Worm (Caenorhabditis elegans): ENCODE measurements around the gene cnc-5.

cnc-5 gene

ce11 chrV:1422269-1422668 is 22.9 kb upstream of the cnc-5 start:
- TF ChIP-seq unc-42 (tag; optimal IDR thresholded peaks at IDR 0.05) (peak; percentile 29), ceh-9 (tag; optimal IDR thresholded peaks at IDR 0.05) (no peak)

ce11 chrV:1423338-1423737 is 21.8 kb upstream of the cnc-5 start:
- TF ChIP-seq unc-55 (GFP tag; optimal IDR thresholded peaks at IDR 0.05) = no peak
- TF ChIP-seq dve-1 (tag; optimal IDR thresholded peaks at IDR 0.05) = peak; percentile 79

ce11 chrV:1425595-1425994 is 19.6 kb upstream of the cnc-5 start, which contains the start of gene R12A1.3:
TSS of gene R12A1.3 (minus strand) at chrV:1425794.
- TF ChIP-seq K09A11.1 (tag; optimal IDR thresholded peaks at IDR 0.05; ENCODE audit: insufficient read depth) (no peak), mec-3 (tag; optimal IDR thresholded peaks at IDR 0.05; ENCODE audit: borderline replicate concordance) (peak; percentile 52)

ce11 chrV:1431702-1432187 is 13.4 kb upstream of the cnc-5 start, which contains the start of gene ges-1:
TSS of gene ges-1 (minus strand) at chrV:1432137.
- no peak for TF ChIP-seq elt-2 (tag; optimal IDR thresholded peaks at IDR 0.05)
- TF ChIP-seq ceh-30 (tag; optimal IDR thresholded peaks at IDR 0.05) = no peak
- TF ChIP-seq F13H6.1 (tag; optimal IDR thresholded peaks at IDR 0.05) = no peak
- TF ChIP-seq ets-4 (tag; optimal IDR thresholded peaks at IDR 0.05) = no peak
- TF ChIP-seq gmeb-2 (tag; optimal IDR thresholded peaks at IDR 0.05) = no peak
- TF ChIP-seq che-1 (tag; optimal IDR thresholded peaks at IDR 0.05) = no peak
- no peak for TF ChIP-seq unc-42 (tag; optimal IDR thresholded peaks at IDR 0.05)
- TF ChIP-seq ceh-24 (tag; optimal IDR thresholded peaks at IDR 0.05) = no peak
- TF ChIP-seq nhr-232 (tag; optimal IDR thresholded peaks at IDR 0.05) = no peak
- no peak for TF ChIP-seq ceh-34 (tag; optimal IDR thresholded peaks at IDR 0.05)
- no peak for TF ChIP-seq sox-2 (GFP tag; IDR thresholded peaks at IDR 0.05)
- no peak for TF ChIP-seq pat-9 (tag; optimal IDR thresholded peaks at IDR 0.05)

- TF ChIP-seq nfya-1 (tag; optimal IDR thresholded peaks at IDR 0.05) = no peak
- peak; percentile 75 for TF ChIP-seq elt-2 (tag; optimal IDR thresholded peaks at IDR 0.05)
These were observed 12.4 kb upstream of the cnc-5 start for ce11 chrV:1432500-1433418.

DNA sequence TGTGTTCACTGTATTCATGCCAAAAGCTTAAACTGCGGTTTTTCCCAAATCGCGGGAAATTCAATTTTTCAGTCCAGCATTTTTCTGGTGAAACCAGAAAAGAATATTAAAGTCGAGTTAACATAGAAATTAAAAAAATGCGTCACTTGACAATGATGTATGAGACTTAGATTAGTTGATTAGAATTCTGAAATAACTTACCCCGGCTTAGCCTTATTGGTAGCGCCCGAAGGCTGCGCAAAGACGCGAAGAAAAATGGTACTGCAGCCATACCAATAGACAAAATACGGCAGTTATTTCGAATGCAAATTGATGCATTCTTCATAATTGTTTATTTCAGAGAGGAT is 11.8 kb upstream of the cnc-5 start:
- TF ChIP-seq ceh-9 (tag; optimal IDR thresholded peaks at IDR 0.05) = no peak
- no peak for TF ChIP-seq nfya-1 (tag; optimal IDR thresholded peaks at IDR 0.05)
- TF ChIP-seq tbx-2 (tag; optimal IDR thresholded peaks at IDR 0.05) = no peak
- TF ChIP-seq ceh-2 (tag; optimal IDR thresholded peaks at IDR 0.05) = no peak
- no peak for TF ChIP-seq ceh-34 (tag; optimal IDR thresholded peaks at IDR 0.05)
- no peak for TF ChIP-seq C08G9.2 (tag; optimal IDR thresholded peaks at IDR 0.05)
- no peak for TF ChIP-seq pax-1 (tag; optimal IDR thresholded peaks at IDR 0.05)
- TF ChIP-seq ceh-30 (tag; optimal IDR thresholded peaks at IDR 0.05) = no peak
- TF ChIP-seq tbx-7 (tag; optimal IDR thresholded peaks at IDR 0.05) = no peak
- no peak for TF ChIP-seq lin-11 (tag; optimal IDR thresholded peaks at IDR 0.05)
- TF ChIP-seq ceh-31 (tag; optimal IDR thresholded peaks at IDR 0.05) = no peak
- TF ChIP-seq fkh-6 (tag; optimal IDR thresholded peaks at IDR 0.05) = no peak
- no peak for TF ChIP-seq ama-1 (optimal IDR thresholded peaks at IDR 0.05)
- no peak for TF ChIP-seq lim-6 (tag; optimal IDR thresholded peaks at IDR 0.05)
- TF ChIP-seq sox-2 (GFP tag; IDR thresholded peaks at IDR 0.05) = no peak

DNA sequence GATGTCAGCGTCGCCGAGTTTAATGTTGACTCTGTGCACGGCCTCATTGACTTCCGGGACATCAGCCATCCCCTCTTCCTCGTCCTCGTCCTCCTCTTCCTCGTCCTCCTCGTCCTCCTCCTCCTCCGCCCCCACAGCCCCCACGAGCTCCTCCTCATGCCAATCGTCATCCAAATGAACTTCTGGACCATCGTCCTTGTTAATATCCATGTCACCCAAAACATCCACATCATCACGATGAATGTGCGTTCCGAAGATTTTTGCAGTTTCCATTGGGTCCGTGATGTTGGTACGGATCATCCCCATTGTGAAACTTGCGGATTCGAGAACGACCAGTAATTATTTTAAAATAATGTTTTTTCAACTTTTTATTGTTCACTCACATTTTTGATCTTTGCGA is 10.8 kb upstream of the cnc-5 start:
- TF ChIP-seq nhr-11 (tag; optimal IDR thresholded peaks at IDR 0.05) (no peak), ahr-1 (tag; optimal IDR thresholded peaks at IDR 0.05) (no peak), rnt-1 (tag; optimal IDR thresholded peaks at IDR 0.05) (no peak), ceh-6 (GFP tag; optimal IDR thresholded peaks at IDR 0.05) (no peak)
